Worm (Caenorhabditis elegans): ENCODE measurements around the gene F14H12.3.

DNA sequence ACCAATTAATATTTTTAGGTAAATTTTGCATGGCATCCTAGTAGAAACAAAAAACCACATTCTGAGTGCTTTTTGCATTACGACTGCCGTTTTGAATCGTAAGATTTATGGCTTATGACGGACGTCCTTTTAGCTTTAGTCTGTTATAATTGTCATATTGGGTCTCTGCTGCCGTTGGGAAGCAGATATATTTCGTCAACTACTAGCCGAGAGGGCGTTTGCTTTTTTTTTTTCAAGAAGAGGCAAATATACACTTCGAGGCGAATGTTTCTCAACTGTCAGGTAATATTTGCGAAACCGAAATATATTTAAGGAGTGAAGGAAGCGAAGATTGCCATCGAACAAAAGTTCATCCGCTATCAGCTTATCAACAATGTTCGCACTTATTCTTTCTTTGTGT is at the start of gene F14H12.3:
- TF ChIP-seq ztf-11 (tag; optimal IDR thresholded peaks at IDR 0.05) = no peak
- no peak for TF ChIP-seq snpc-4 (tag; optimal IDR thresholded peaks at IDR 0.05)
- TF ChIP-seq unc-39 (tag; optimal IDR thresholded peaks at IDR 0.05) = no peak
- TF ChIP-seq pha-4 (tag; optimal IDR thresholded peaks at IDR 0.05) = no peak
- TF ChIP-seq nhr-12 (tag; optimal IDR thresholded peaks at IDR 0.05) = no peak
- no peak for TF ChIP-seq lsy-2 (tag; optimal IDR thresholded peaks at IDR 0.05)
